Worm (Caenorhabditis elegans) whole organism, late embryonic: Measurements from ENCODE around the gene C06E4.3.

Experiments used
- C08G9.2 ChIP-seq: sonication (generic microtip); optimal IDR thresholded peaks from 2 replicates; lab custom pipeline; 2016; ENCODE audit warnings: mild to moderate bottlenecking, missing genetic modification characterization, moderate library complexity, missing compliant biosample characterization
- K02D7.2 ChIP-seq: sonication (generic microtip); optimal IDR thresholded peaks from 2 replicates; lab custom pipeline; 2017; ENCODE audit warnings: mild to moderate bottlenecking, missing genetic modification characterization, missing compliant biosample characterization
- ceh-18 ChIP-seq: sonication (generic microtip); optimal IDR thresholded peaks from 2 replicates; lab custom pipeline; 2016; ENCODE audit warnings: missing genetic modification characterization, missing compliant biosample characterization
- ceh-19 ChIP-seq: fragments of 200-800 bp; sonication (Bioruptor generic); optimal IDR thresholded peaks from 2 replicates; lab custom pipeline; 2018; ENCODE audit warnings: mild to moderate bottlenecking, missing genetic modification characterization, missing compliant biosample characterization
- ceh-2 ChIP-seq: sonication (generic microtip); optimal IDR thresholded peaks from 2 replicates; lab custom pipeline; 2016; ENCODE audit warnings: missing genotype, missing genetic modification characterization, missing compliant biosample characterization
- ceh-22 ChIP-seq: sonication (generic microtip); optimal IDR thresholded peaks from 2 replicates; lab custom pipeline; 2017; ENCODE audit warnings: missing biosample characterization, missing genetic modification characterization
- ceh-24 ChIP-seq: sonication (generic microtip); optimal IDR thresholded peaks from 2 replicates; lab custom pipeline; 2016; ENCODE audit warnings: mild to moderate bottlenecking, missing genetic modification characterization, missing compliant biosample characterization
- ceh-34 ChIP-seq: sonication (generic microtip); optimal IDR thresholded peaks from 2 replicates; lab custom pipeline; 2016; ENCODE audit warnings: mild to moderate bottlenecking, missing genetic modification characterization, missing compliant biosample characterization
- ceh-45 ChIP-seq: fragments of 200-800 bp; sonication (Bioruptor generic); IDR thresholded peaks from 2 replicates; pipeline ENCODE4 v1.3.6; 2022; ENCODE audit warnings: missing genetic modification reagents, missing genetic modification characterization, missing compliant biosample characterization
- ceh-9 ChIP-seq: sonication (generic microtip); optimal IDR thresholded peaks from 2 replicates; lab custom pipeline; 2016; ENCODE audit warnings: mild to moderate bottlenecking, missing genetic modification characterization, inconsistent platforms, missing compliant biosample characterization
- dmd-4 ChIP-seq: sonication (generic microtip); optimal IDR thresholded peaks from 2 replicates; lab custom pipeline; 2016; ENCODE audit warnings: borderline replicate concordance, missing genetic modification characterization, missing compliant biosample characterization
- dve-1 ChIP-seq: sonication (generic microtip); optimal IDR thresholded peaks from 2 replicates; lab custom pipeline; 2017; ENCODE audit warnings: antibody characterized with exemption, mild to moderate bottlenecking, missing genetic modification characterization, missing compliant biosample characterization
- elt-2 ChIP-seq: sonication (generic microtip); optimal IDR thresholded peaks from 2 replicates; lab custom pipeline; 2016; ENCODE audit warnings: missing genetic modification reagents, missing genetic modification characterization, missing compliant biosample characterization
- elt-4 ChIP-seq: sonication (generic microtip); optimal IDR thresholded peaks from 2 replicates; lab custom pipeline; 2016; ENCODE audit warnings: missing genetic modification characterization, missing compliant biosample characterization
- eyg-1 ChIP-seq: sonication (generic microtip); optimal IDR thresholded peaks from 2 replicates; lab custom pipeline; 2016; ENCODE audit warnings: missing genotype, missing genetic modification characterization, missing compliant biosample characterization
- fkh-10 ChIP-seq: fragments of 150-350 bp; optimal IDR thresholded peaks from 2 replicates; lab custom pipeline; 2014; ENCODE audit warnings: missing biosample characterization, missing genetic modification reagents, missing genetic modification characterization
- fkh-6 ChIP-seq: sonication (generic microtip); optimal IDR thresholded peaks from 2 replicates; lab custom pipeline; 2016; ENCODE audit warnings: missing genetic modification characterization, missing compliant biosample characterization
- gmeb-2 ChIP-seq: sonication (generic microtip); optimal IDR thresholded peaks from 2 replicates; lab custom pipeline; 2016; ENCODE audit warnings: missing genetic modification characterization, inconsistent platforms, missing compliant biosample characterization
- hlh-13 ChIP-seq: fragments of 200-800 bp; sonication (Bioruptor generic); optimal IDR thresholded peaks from 2 replicates; lab custom pipeline; 2018; ENCODE audit warnings: mild to moderate bottlenecking, missing genetic modification characterization, missing compliant biosample characterization
- hlh-15 ChIP-seq: sonication (generic microtip); optimal IDR thresholded peaks from 2 replicates; lab custom pipeline; 2016; ENCODE audit warnings: missing genetic modification characterization, missing compliant biosample characterization
- hlh-6 ChIP-seq: sonication (generic microtip); optimal IDR thresholded peaks from 2 replicates; lab custom pipeline; 2016; ENCODE audit warnings: missing genotype, missing genetic modification characterization, missing compliant biosample characterization
- lin-11 ChIP-seq: fragments of 200-800 bp; sonication (Bioruptor generic); optimal IDR thresholded peaks from 2 replicates; lab custom pipeline; 2018; ENCODE audit warnings: mild to moderate bottlenecking, missing genetic modification characterization, missing compliant biosample characterization
- mec-3 ChIP-seq: sonication (generic microtip); optimal IDR thresholded peaks from 2 replicates; lab custom pipeline; 2016; ENCODE audit warnings: borderline replicate concordance, missing genetic modification characterization, missing compliant biosample characterization
- nhr-11 ChIP-seq: fragments of 150-350 bp; optimal IDR thresholded peaks from 2 replicates; lab custom pipeline; 2014; ENCODE audit warnings: missing biosample characterization, missing genetic modification characterization
- npax-4 ChIP-seq: sonication (generic microtip); optimal IDR thresholded peaks from 2 replicates; lab custom pipeline; 2016; ENCODE audit warnings: missing genetic modification characterization, missing compliant biosample characterization
- odd-2 ChIP-seq: sonication (generic microtip); optimal IDR thresholded peaks from 2 replicates; lab custom pipeline; 2017; ENCODE audit warnings: antibody characterized with exemption, mild to moderate bottlenecking, missing genetic modification characterization, missing compliant biosample characterization
- pag-3 ChIP-seq: sonication (generic microtip); optimal IDR thresholded peaks from 2 replicates; lab custom pipeline; 2016; ENCODE audit warnings: missing compliant biosample characterization, missing genetic modification characterization, borderline replicate concordance
- pat-9 ChIP-seq: fragments of 200-800 bp; sonication (Bioruptor generic); optimal IDR thresholded peaks from 2 replicates; lab custom pipeline; 2018; ENCODE audit warnings: mild to moderate bottlenecking, missing genetic modification characterization, moderate library complexity, missing compliant biosample characterization
- pha-2 ChIP-seq: sonication (generic microtip); optimal IDR thresholded peaks from 2 replicates; lab custom pipeline; 2017; ENCODE audit warnings: mild to moderate bottlenecking, missing genetic modification characterization, missing compliant biosample characterization
- pha-4 ChIP-seq: fragments of 150-350 bp; optimal IDR thresholded peaks from 2 replicates; lab custom pipeline; 2018; ENCODE audit warnings: missing biosample characterization, missing genetic modification reagents, missing genetic modification characterization
- pros-1 ChIP-seq: fragments of 150-350 bp; optimal IDR thresholded peaks from 2 replicates; lab custom pipeline; 2014; ENCODE audit warnings: missing biosample characterization, missing genetic modification reagents, missing genetic modification characterization
- ref-2 ChIP-seq: sonication (generic microtip); optimal IDR thresholded peaks from 2 replicates; lab custom pipeline; 2016; ENCODE audit warnings: missing genetic modification characterization, missing compliant biosample characterization
- rnt-1 ChIP-seq: sonication (generic microtip); optimal IDR thresholded peaks from 2 replicates; lab custom pipeline; 2016; ENCODE audit warnings: missing genetic modification characterization, missing compliant biosample characterization
- sdc-2 ChIP-seq: sonication (generic microtip); optimal IDR thresholded peaks from 2 replicates; lab custom pipeline; 2016; ENCODE audit warnings: missing genotype, missing genetic modification characterization, missing compliant biosample characterization
- sox-4 ChIP-seq: sonication (generic microtip); optimal IDR thresholded peaks from 2 replicates; lab custom pipeline; 2017; ENCODE audit warnings: mild to moderate bottlenecking, missing genetic modification characterization, inconsistent platforms, missing compliant biosample characterization
- syd-9 ChIP-seq: sonication (generic microtip); optimal IDR thresholded peaks from 2 replicates; lab custom pipeline; 2016; ENCODE audit warnings: mild to moderate bottlenecking, missing genetic modification characterization, moderate library complexity, missing compliant biosample characterization
- tbx-7 ChIP-seq: sonication (generic microtip); optimal IDR thresholded peaks from 2 replicates; lab custom pipeline; 2016; ENCODE audit warnings: missing genotype, missing genetic modification characterization, missing compliant biosample characterization
- unc-42 ChIP-seq: sonication (generic microtip); optimal IDR thresholded peaks from 2 replicates; lab custom pipeline; 2016; ENCODE audit warnings: missing genotype, missing genetic modification characterization, missing compliant biosample characterization
- unc-86 ChIP-seq: sonication (generic microtip); optimal IDR thresholded peaks from 2 replicates; lab custom pipeline; 2016; ENCODE audit warnings: missing genetic modification characterization, missing compliant biosample characterization
- zip-5 ChIP-seq: sonication (generic microtip); optimal IDR thresholded peaks from 2 replicates; lab custom pipeline; 2016; ENCODE audit warnings: missing genetic modification characterization, missing compliant biosample characterization
- ztf-16 ChIP-seq: sonication (generic microtip); optimal IDR thresholded peaks from 2 replicates; lab custom pipeline; 2017; ENCODE audit warnings: missing genetic modification characterization, missing compliant biosample characterization

C06E4.3 gene

ce11 chrIV:7291957-7292356 is 31.3 kb downstream of the C06E4.3 start, which contains the start of gene F42C5.4:
F42C5.4 (minus strand) TSS chrIV:7292127.
- TF ChIP-seq C08G9.2 (tag; lab: Kevin White, UChicago) (no peak), fkh-6 (tag; lab: Kevin White, UChicago) (no peak), ceh-34 (tag; lab: Kevin White, UChicago) (no peak), pros-1 (tag; lab: Kevin White, UChicago) (no peak), sdc-2 (no peak), dve-1 (tag; lab: Kevin White, UChicago) (no peak), mec-3 (tag; lab: Kevin White, UChicago) (no peak), ceh-22 (tag; lab: Kevin White, UChicago) (no peak), ceh-9 (no peak), dmd-4 (tag; lab: Kevin White, UChicago) (no peak), ceh-18 (tag; lab: Kevin White, UChicago) (no peak), pha-2 (tag; lab: Kevin White, UChicago) (no peak), pat-9 (tag; lab: Kevin White, UChicago) (no peak), ceh-45 (GFP tag; lab: Robert Waterston, UW) (no peak), unc-42 (tag; lab: Kevin White, UChicago) (no peak), hlh-15 (no peak), ref-2 (tag; lab: Kevin White, UChicago) (no peak), nhr-11 (tag; lab: Kevin White, UChicago) (no peak), pag-3 (tag; lab: Kevin White, UChicago) (no peak), elt-2 (no peak)

- TF ChIP-seq pha-4 (tag; lab: Kevin White, UChicago) (no peak), dmd-4 (tag; lab: Kevin White, UChicago) (no peak), syd-9 (tag; lab: Kevin White, UChicago) (no peak), unc-42 (tag; lab: Kevin White, UChicago) (no peak), sox-4 (tag; lab: Kevin White, UChicago) (no peak), hlh-15 (no peak), fkh-10 (GFP tag; lab: Kevin White, UChicago) (no peak), nhr-11 (tag; lab: Kevin White, UChicago) (no peak), unc-86 (tag; lab: Kevin White, UChicago) (no peak), hlh-6 (tag; lab: Kevin White, UChicago) (no peak), ref-2 (tag; lab: Kevin White, UChicago) (no peak), K02D7.2 (tag; lab: Kevin White, UChicago) (no peak), ztf-16 (tag; lab: Kevin White, UChicago) (no peak), npax-4 (tag; lab: Kevin White, UChicago) (no peak), pag-3 (tag; lab: Kevin White, UChicago) (no peak), ceh-19 (GFP tag; lab: Kevin White, UChicago) (no peak), gmeb-2 (tag; lab: Kevin White, UChicago) (no peak), eyg-1 (tag; lab: Kevin White, UChicago) (no peak)
These were observed 33.4 kb downstream of the C06E4.3 start, which contains the start of gene F42C5.5 for ce11 chrIV:7294121-7294520. F42C5.5 (minus strand) TSS chrIV:7294221.

- TF ChIP-seq tbx-7 (tag; lab: Kevin White, UChicago) (no peak), ceh-2 (no peak)
These were observed 40.8 kb downstream of the C06E4.3 start for ce11 chrIV:7301481-7301880.

ce11 chrIV:7305325-7305724 is 44.6 kb downstream of the C06E4.3 start, which contains the start of gene npr-27:
npr-27 (plus strand) TSS chrIV:7305625.
- TF ChIP-seq ceh-22 (tag; lab: Kevin White, UChicago) (no peak), hlh-13 (GFP tag; lab: Kevin White, UChicago) (no peak), ztf-16 (tag; lab: Kevin White, UChicago) (no peak), lin-11 (no peak), elt-4 (no peak), rnt-1 (no peak), syd-9 (tag; lab: Kevin White, UChicago) (no peak), mec-3 (tag; lab: Kevin White, UChicago) (no peak), ceh-24 (tag; lab: Kevin White, UChicago) (no peak), zip-5 (no peak), pag-3 (tag; lab: Kevin White, UChicago) (no peak), unc-42 (tag; lab: Kevin White, UChicago) (no peak), sdc-2 (no peak), odd-2 (tag; lab: Kevin White, UChicago) (no peak)
